Worm (Caenorhabditis elegans): ENCODE data around the gene F02D10.3.

DNA sequence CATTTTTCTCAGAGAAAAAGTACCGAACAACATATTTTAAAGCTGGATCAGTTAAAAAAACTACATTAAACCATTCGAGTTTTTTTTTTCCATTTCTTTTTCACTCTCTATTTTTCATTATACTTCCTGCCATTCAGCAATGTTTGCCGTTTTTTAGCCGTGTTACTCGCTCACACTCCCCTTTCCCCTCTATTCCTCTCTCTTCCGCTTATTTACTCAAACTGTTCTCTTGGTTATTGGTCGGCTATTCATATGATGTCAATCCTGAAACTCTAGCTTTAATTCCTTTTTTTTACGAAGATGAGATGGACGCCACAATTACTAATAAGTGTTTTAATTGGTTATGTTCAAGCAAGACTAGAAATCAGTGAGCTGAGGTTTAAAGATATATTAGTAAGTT is 9.4 kb upstream of the F02D10.3 start, which contains the start of gene tre-4:
- TF ChIP-seq ama-1 (optimal IDR thresholded peaks at IDR 0.05) (no peak), mdl-1 (tag; optimal IDR thresholded peaks at IDR 0.05) (no peak), zag-1 (tag; optimal IDR thresholded peaks at IDR 0.05) (no peak), nhr-10 (tag; optimal IDR thresholded peaks at IDR 0.05) (no peak), daf-8 (GFP tag; IDR thresholded peaks at IDR 0.05) (no peak), F10B5.3 (tag; optimal IDR thresholded peaks at IDR 0.05) (no peak), snpc-4 (tag; optimal IDR thresholded peaks at IDR 0.05) (no peak), nhr-237 (tag; optimal IDR thresholded peaks at IDR 0.05) (no peak), jun-1 (tag; optimal IDR thresholded peaks at IDR 0.05) (no peak), lin-29 (GFP tag; IDR thresholded peaks at IDR 0.05) (no peak), hif-1 (tag; optimal IDR thresholded peaks at IDR 0.05) (no peak)
